Fruit fly (Drosophila melanogaster) whole organism, embryonic: ENCODE measurements around the gene CG40198.

ENCODE experiments used
- Atf3 ChIP-seq: fragments of 200-800 bp; sonication (Bioruptor generic); optimal IDR thresholded peaks from 3 replicates; lab custom pipeline; 2016; ENCODE audit warnings: missing biosample characterization, missing genetic modification characterization
- Bdp1 ChIP-seq: fragments of 200-800 bp; sonication (Bioruptor generic); optimal IDR thresholded peaks from 3 replicates; lab custom pipeline; 2016; ENCODE audit warnings: missing biosample characterization, missing genetic modification characterization
- CG11398 ChIP-seq: fragments of 200-800 bp; sonication (Bioruptor generic); optimal IDR thresholded peaks from 2 replicates; lab custom pipeline; 2016; ENCODE audit warnings: missing biosample characterization, missing genetic modification characterization
- CG11456 ChIP-seq: fragments of 200-800 bp; sonication (Bioruptor generic); IDR thresholded peaks from 3 replicates; pipeline ENCODE4 v1.3.6; 2022; ENCODE audit warnings: missing biosample characterization, missing genetic modification characterization
- CG11504 ChIP-seq: fragments of 200-800 bp; sonication (Bioruptor generic); optimal IDR thresholded peaks from 3 replicates; lab custom pipeline; 2019; ENCODE audit warnings: missing biosample characterization, mild to moderate bottlenecking, missing genetic modification characterization, moderate library complexity
- CG11560 ChIP-seq: fragments of 200-800 bp; sonication (Bioruptor generic); IDR thresholded peaks from 3 replicates; pipeline ENCODE4 v1.3.6; 2022; ENCODE audit warnings: missing biosample characterization, missing genetic modification characterization
- CG1233 ChIP-seq: fragments of 200-800 bp; sonication (Bioruptor generic); optimal IDR thresholded peaks from 4 replicates; lab custom pipeline; 2018; ENCODE audit warnings: missing biosample characterization, mild to moderate bottlenecking, missing genetic modification characterization
- CG13287 ChIP-seq: fragments of 200-800 bp; sonication (Bioruptor generic); IDR thresholded peaks from 2 replicates; pipeline ENCODE4 v1.3.6; 2022; ENCODE audit warnings: missing biosample characterization, missing genetic modification characterization; ENCODE audit not compliant: partially characterized antibody
- CG13894 ChIP-seq: fragments of 200-800 bp; sonication (Bioruptor generic); optimal IDR thresholded peaks from 3 replicates; lab custom pipeline; 2018; ENCODE audit warnings: missing biosample characterization, mild to moderate bottlenecking, missing genetic modification characterization, moderate library complexity
- CG14710 ChIP-seq: fragments of 200-800 bp; sonication (Bioruptor generic); optimal IDR thresholded peaks from 3 replicates; lab custom pipeline; 2019; ENCODE audit warnings: missing biosample characterization, mild to moderate bottlenecking, missing genetic modification characterization, moderate library complexity
- CG18599 ChIP-seq: fragments of 200-800 bp; sonication (Bioruptor generic); optimal IDR thresholded peaks from 3 replicates; lab custom pipeline; 2017; ENCODE audit warnings: missing biosample characterization, missing genetic modification characterization, mild to moderate bottlenecking, moderate library complexity, missing genetic modification reagents
- CG18619 ChIP-seq: fragments of 200-800 bp; sonication (Bioruptor generic); optimal IDR thresholded peaks from 3 replicates; lab custom pipeline; 2017; ENCODE audit warnings: missing biosample characterization, mild to moderate bottlenecking, missing genetic modification characterization
- CG2889 ChIP-seq: fragments of 200-800 bp; sonication (Bioruptor generic); IDR thresholded peaks from 3 replicates; pipeline ENCODE4 v1.3.6; 2022; ENCODE audit warnings: missing biosample characterization, missing genetic modification characterization
- CG33557 ChIP-seq: fragments of 200-800 bp; sonication (Bioruptor generic); optimal IDR thresholded peaks from 2 replicates; lab custom pipeline; 2019; ENCODE audit warnings: missing biosample characterization, mild to moderate bottlenecking, missing genetic modification characterization, moderate library complexity
- CG42726 ChIP-seq: fragments of 200-800 bp; sonication (Bioruptor generic); IDR thresholded peaks from 2 replicates; pipeline ENCODE4 v1.3.6; 2022; ENCODE audit warnings: missing biosample characterization, missing genetic modification characterization; ENCODE audit not compliant: partially characterized antibody
- CG6175 ChIP-seq: fragments of 200-800 bp; sonication (Bioruptor generic); IDR thresholded peaks from 3 replicates; pipeline ENCODE4 v1.3.6; 2022; ENCODE audit warnings: missing biosample characterization, missing genetic modification characterization
- CG6272 ChIP-seq: fragments of 200-800 bp; sonication (Bioruptor generic); IDR thresholded peaks from 2 replicates; pipeline ENCODE4 v1.3.6; 2022; ENCODE audit warnings: missing biosample characterization, missing genetic modification characterization
- CG6765 ChIP-seq: fragments of 200-800 bp; sonication (Bioruptor generic); optimal IDR thresholded peaks from 3 replicates; lab custom pipeline; 2017; ENCODE audit warnings: missing biosample characterization, mild to moderate bottlenecking, missing genetic modification characterization
- CG8281 ChIP-seq: fragments of 200-800 bp; sonication (Bioruptor generic); optimal IDR thresholded peaks from 2 replicates; lab custom pipeline; 2018; ENCODE audit warnings: missing biosample characterization, mild to moderate bottlenecking, missing genetic modification characterization, moderate library complexity
- CG8944 ChIP-seq: fragments of 200-800 bp; sonication (Bioruptor generic); optimal IDR thresholded peaks from 3 replicates; lab custom pipeline; 2016; ENCODE audit warnings: missing biosample characterization, missing genetic modification characterization
- CG9932 ChIP-seq: fragments of 200-800 bp; sonication (Bioruptor generic); IDR thresholded peaks from 2 replicates; pipeline ENCODE4 v1.3.6; 2022; ENCODE audit warnings: missing biosample characterization, missing genetic modification characterization
- CTCF ChIP-seq: fragments of 200-800 bp; sonication (Bioruptor generic); optimal IDR thresholded peaks from 2 replicates; lab custom pipeline; 2017; ENCODE audit warnings: missing biosample characterization, mild to moderate bottlenecking, missing genetic modification characterization, moderate library complexity
- Gug ChIP-seq: fragments of 200-800 bp; sonication (Bioruptor generic); IDR thresholded peaks from 4 replicates; pipeline ENCODE4 v1.3.6; 2022; ENCODE audit warnings: missing biosample characterization, missing genetic modification characterization
- HmgZ ChIP-seq: fragments of 200-800 bp; sonication (Bioruptor generic); optimal IDR thresholded peaks from 2 replicates; lab custom pipeline; 2018; ENCODE audit warnings: missing biosample characterization, mild to moderate bottlenecking, missing genetic modification characterization
- Lpt ChIP-seq: fragments of >200 bp; optimal IDR thresholded peaks from 2 replicates; lab custom pipeline; 2018; ENCODE audit warnings: missing biosample characterization, missing genetic modification characterization
- NK7.1 ChIP-seq: fragments of 200-800 bp; sonication (Bioruptor generic); optimal IDR thresholded peaks from 3 replicates; lab custom pipeline; 2016; ENCODE audit warnings: missing biosample characterization, missing genetic modification characterization
- Optix ChIP-seq: fragments of 200-800 bp; sonication (Bioruptor generic); IDR thresholded peaks from 3 replicates; pipeline ENCODE4 v1.3.6; 2022; ENCODE audit warnings: missing biosample characterization, missing genetic modification characterization
- Pdp1 ChIP-seq, 2 experiments: fragments of 200-800 bp; sonication (Bioruptor generic); optimal IDR thresholded peaks; 3 replicates each; lab custom pipeline; 2016; ENCODE audit warnings: missing biosample characterization in 2 of 2, missing genetic modification characterization in 2 of 2, mild to moderate bottlenecking in 1 of 2, moderate library complexity in 1 of 2
- Stat92E ChIP-seq, 3 experiments: fragments of >200 bp in 2 of 3; fragments of 200-800 bp in 1 of 3; sonication (Bioruptor generic) in 1 of 3; optimal IDR thresholded peaks; 2 replicates each; lab custom pipeline; 2017 to 2019; ENCODE audit warnings: missing biosample characterization in 3 of 3, missing genetic modification characterization in 3 of 3, mild to moderate bottlenecking in 1 of 3, moderate library complexity in 1 of 3
- Trl ChIP-seq, 3 experiments: fragments of >200 bp in 2 of 3; fragments of 200-800 bp in 1 of 3; sonication (Bioruptor generic) in 1 of 3; optimal IDR thresholded peaks; 2 replicates in 1 of 3; 3 replicates in 2 of 3; lab custom pipeline; 2016 to 2017; ENCODE audit warnings: missing biosample characterization in 1 of 3, missing genetic modification characterization in 1 of 3
- Xrp1 ChIP-seq: fragments of 200-800 bp; sonication (Bioruptor generic); IDR thresholded peaks from 2 replicates; pipeline ENCODE4 v1.3.6; 2022; ENCODE audit warnings: missing biosample characterization, missing genetic modification characterization
- YL-1 ChIP-seq: fragments of 200-800 bp; sonication (Bioruptor generic); optimal IDR thresholded peaks from 3 replicates; lab custom pipeline; 2017; ENCODE audit warnings: missing biosample characterization, mild to moderate bottlenecking, missing genetic modification characterization
- ac ChIP-seq: fragments of 200-800 bp; sonication (Bioruptor generic); optimal IDR thresholded peaks from 3 replicates; lab custom pipeline; 2017; ENCODE audit warnings: missing biosample characterization, mild to moderate bottlenecking, missing genetic modification characterization
- ase ChIP-seq: fragments of 200-800 bp; sonication (Bioruptor generic); IDR thresholded peaks from 3 replicates; pipeline ENCODE4 v1.3.6; 2022; ENCODE audit warnings: missing biosample characterization, missing genetic modification characterization
- cato ChIP-seq: fragments of 200-800 bp; sonication (Bioruptor generic); optimal IDR thresholded peaks from 2 replicates; lab custom pipeline; 2016; ENCODE audit warnings: missing biosample characterization, missing genetic modification characterization, borderline replicate concordance
- emc ChIP-seq: fragments of 200-800 bp; sonication (Bioruptor generic); optimal IDR thresholded peaks from 2 replicates; lab custom pipeline; 2016; ENCODE audit warnings: missing biosample characterization, missing genetic modification characterization
- en ChIP-seq: fragments of 200-800 bp; sonication (Bioruptor generic); optimal IDR thresholded peaks from 2 replicates; lab custom pipeline; 2016; ENCODE audit warnings: missing biosample characterization, missing genetic modification characterization
- ewg ChIP-seq: fragments of 200-800 bp; sonication (Bioruptor generic); optimal IDR thresholded peaks from 3 replicates; lab custom pipeline; 2017; ENCODE audit warnings: mild to moderate bottlenecking, missing biosample characterization, missing genetic modification reagents, missing genetic modification characterization
- gce ChIP-seq: fragments of 200-800 bp; sonication (Bioruptor generic); IDR thresholded peaks from 3 replicates; pipeline ENCODE4 v1.3.6; 2022; ENCODE audit warnings: missing biosample characterization, missing genetic modification characterization
- kni ChIP-seq: fragments of 200-800 bp; sonication (Bioruptor generic); optimal IDR thresholded peaks from 3 replicates; lab custom pipeline; 2017; ENCODE audit warnings: mild to moderate bottlenecking, missing biosample characterization, missing genetic modification reagents, missing genetic modification characterization
- lbe ChIP-seq: fragments of 200-800 bp; sonication (Bioruptor generic); optimal IDR thresholded peaks from 2 replicates; lab custom pipeline; 2016; ENCODE audit warnings: missing biosample characterization, mild to moderate bottlenecking, missing genetic modification characterization
- nerfin-2 ChIP-seq: fragments of 200-800 bp; sonication (Bioruptor generic); IDR thresholded peaks from 2 replicates; pipeline ENCODE4 v1.3.6; 2022; ENCODE audit warnings: missing biosample characterization, missing genetic modification characterization; ENCODE audit not compliant: partially characterized antibody
- pan ChIP-seq, 4 experiments: fragments of >200 bp in 3 of 4; fragments of 200-800 bp in 1 of 4; sonication (Bioruptor generic) in 1 of 4; optimal IDR thresholded peaks in 3 of 4; IDR thresholded peaks in 1 of 4; 2 replicates each; pipeline versions ENCODE4 v1.3.6 to Lab custom; 2017 to 2022; ENCODE audit warnings: missing biosample characterization in 2 of 4, missing genetic modification characterization in 2 of 4, mixed read lengths in 1 of 4
- repo ChIP-seq: fragments of 200-800 bp; sonication (Bioruptor generic); optimal IDR thresholded peaks from 2 replicates; lab custom pipeline; 2016; ENCODE audit warnings: missing biosample characterization, missing genetic modification characterization
- run ChIP-seq: fragments of 200-800 bp; sonication (Bioruptor generic); optimal IDR thresholded peaks from 3 replicates; lab custom pipeline; 2018; ENCODE audit warnings: missing biosample characterization, mild to moderate bottlenecking, missing genetic modification characterization
- sd ChIP-seq: fragments of 200-800 bp; sonication (Bioruptor generic); optimal IDR thresholded peaks from 3 replicates; lab custom pipeline; 2018; ENCODE audit warnings: missing biosample characterization, mild to moderate bottlenecking, missing genetic modification characterization, moderate library complexity
- sens-2 ChIP-seq: fragments of 200-800 bp; sonication (Bioruptor generic); IDR thresholded peaks from 2 replicates; pipeline ENCODE4 v1.3.6; 2022; ENCODE audit warnings: missing biosample characterization, missing genetic modification characterization
- shn ChIP-seq: fragments of 200-800 bp; sonication (Bioruptor generic); optimal IDR thresholded peaks from 3 replicates; lab custom pipeline; 2016; ENCODE audit warnings: missing biosample characterization, missing genetic modification characterization
- sna ChIP-seq: fragments of 200-800 bp; sonication (Bioruptor generic); IDR thresholded peaks from 2 replicates; pipeline ENCODE4 v1.3.6; 2022; ENCODE audit warnings: missing biosample characterization, missing genetic modification characterization; ENCODE audit not compliant: partially characterized antibody
- stc ChIP-seq: fragments of 200-800 bp; sonication (Bioruptor generic); IDR thresholded peaks from 2 replicates; pipeline ENCODE4 v1.3.6; 2022; ENCODE audit warnings: missing biosample characterization, missing genetic modification characterization
- tin ChIP-seq: fragments of 200-800 bp; sonication (Bioruptor generic); optimal IDR thresholded peaks from 3 replicates; lab custom pipeline; 2016; ENCODE audit warnings: missing biosample characterization, missing genetic modification characterization

The CG40198 gene

DNA sequence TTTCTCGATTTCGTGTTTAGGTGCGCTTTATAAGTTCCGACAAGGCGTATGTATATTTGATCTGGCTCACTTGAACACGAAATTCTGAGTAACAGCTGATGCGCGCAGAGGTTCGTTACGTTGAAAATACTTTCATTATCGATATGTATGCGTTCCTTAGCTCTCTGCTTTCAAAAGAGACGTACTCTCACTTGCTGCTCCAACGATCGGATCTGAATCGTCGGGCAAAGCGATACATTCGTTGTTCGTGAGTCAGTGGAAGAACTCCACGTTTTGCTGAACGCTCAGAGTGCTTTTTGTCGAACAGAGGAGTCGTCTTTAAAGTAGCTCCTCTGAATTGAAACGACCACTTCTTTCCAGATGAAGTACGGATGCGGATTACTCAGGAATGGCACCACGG lies 35.0 kb upstream of the CG40198 start, which contains the start of gene beta-Man (continued):
- no peak for TF ChIP-seq CG14710 (tag; lab: Kevin White, UChicago)
- TF ChIP-seq Stat92E (GFP tag; optimal IDR thresholded peaks at IDR 0.05; lab: Kevin White, UChicago): no peak
- TF ChIP-seq run (tag; lab: Kevin White, UChicago): no peak
- no peak for TF ChIP-seq stc (GFP tag; lab: Robert Waterston, UW)
- TF ChIP-seq Bdp1 (GFP tag; lab: Kevin White, UChicago): no peak
- TF ChIP-seq HmgZ (tag; lab: Kevin White, UChicago): peak; percentile 50
- no peak for TF ChIP-seq Optix (GFP tag; lab: Robert Waterston, UW)
- no peak for TF ChIP-seq sens-2 (GFP tag; lab: Robert Waterston, UW)
- no peak for TF ChIP-seq emc
- TF ChIP-seq CG8944 (GFP tag; lab: Kevin White, UChicago): no peak
- TF ChIP-seq CTCF (GFP tag; lab: Kevin White, UChicago): no peak
- no peak for TF ChIP-seq Atf3 (GFP tag; lab: Kevin White, UChicago)
- peak; percentile 19 for TF ChIP-seq CG6765 (GFP tag; lab: Kevin White, UChicago)
- TF ChIP-seq shn (GFP tag; lab: Kevin White, UChicago): no peak
- TF ChIP-seq CG13287 (GFP tag; lab: Robert Waterston, UW): peak; percentile 47; the same call in 1 of the 2 replicates
- no peak for TF ChIP-seq ewg (GFP tag; lab: Kevin White, UChicago)
- TF ChIP-seq gce (GFP tag; lab: Robert Waterston, UW): no peak
- no peak for TF ChIP-seq nerfin-2
- no peak for TF ChIP-seq CG6175
- no peak for TF ChIP-seq CG9932 (GFP tag; lab: Robert Waterston, UW)
- no peak for TF ChIP-seq en (GFP tag; lab: Kevin White, UChicago)
- TF ChIP-seq ac (GFP tag; lab: Kevin White, UChicago): no peak
- TF ChIP-seq CG42726 (GFP tag; lab: Robert Waterston, UW): peak; percentile 42; the same call in 1 of the 2 replicates
- no peak for TF ChIP-seq CG33557
- peak; percentile 33 for TF ChIP-seq CG13894 (tag; lab: Kevin White, UChicago)
- TF ChIP-seq sd (tag; lab: Kevin White, UChicago): no peak
- TF ChIP-seq Xrp1: no peak
- no peak for TF ChIP-seq pan (optimal IDR thresholded peaks at IDR 0.05; lab: Kevin White, UChicago)
- TF ChIP-seq pan (GFP tag; optimal IDR thresholded peaks at IDR 0.05 in 1 of 2, IDR thresholded peaks at IDR 0.05 in 1 of 2): no peak
- TF ChIP-seq Pdp1 (GFP tag; optimal IDR thresholded peaks at IDR 0.05; lab: Kevin White, UChicago): no peak
- no peak for TF ChIP-seq YL-1
- no peak for TF ChIP-seq tin (GFP tag; lab: Kevin White, UChicago)
- TF ChIP-seq CG11456 (GFP tag; lab: Robert Waterston, UW): no peak
- TF ChIP-seq kni: no peak
- no peak for TF ChIP-seq Lpt (GFP tag; lab: Kevin White, UChicago)
- no peak for TF ChIP-seq CG2889 (GFP tag; lab: Robert Waterston, UW)
- no peak for TF ChIP-seq ase (GFP tag; lab: Robert Waterston, UW)
- TF ChIP-seq sna: no peak
- TF ChIP-seq CG8281 (tag; lab: Kevin White, UChicago): no peak
- TF ChIP-seq CG18619 (GFP tag; lab: Kevin White, UChicago): no peak
- no peak for TF ChIP-seq CG18599 (GFP tag; lab: Kevin White, UChicago)
- TF ChIP-seq CG11560 (tag; lab: Robert Waterston, UW): no peak
- TF ChIP-seq lbe (GFP tag; lab: Kevin White, UChicago): no peak
- TF ChIP-seq Gug: no peak
- no peak for TF ChIP-seq CG6272 (GFP tag; lab: Robert Waterston, UW)
- no peak for TF ChIP-seq CG1233
- TF ChIP-seq repo (GFP tag; lab: Kevin White, UChicago): no peak
- TF ChIP-seq Trl (optimal IDR thresholded peaks at IDR 0.05; lab: Kevin White, UChicago): peak; percentile 28 to 41
- no peak for TF ChIP-seq Trl (GFP tag; optimal IDR thresholded peaks at IDR 0.05; lab: Kevin White, UChicago)
- TF ChIP-seq NK7.1: no peak
- no peak for TF ChIP-seq CG11504 (tag; lab: Kevin White, UChicago)
- no peak for TF ChIP-seq CG11398
- no peak for TF ChIP-seq cato
